Worm (Caenorhabditis elegans) whole organism, young adult: ENCODE measurements around the gene col-170.

Source experiments
- D2030.7 ChIP-seq: fragments of 200-800 bp; sonication (Bioruptor generic); IDR thresholded peaks from 2 replicates; pipeline ENCODE4 v1.3.6; 2022; ENCODE audit warnings: missing genetic modification reagents, missing genetic modification characterization, missing compliant biosample characterization
- F10E7.11 ChIP-seq: sonication (generic microtip); optimal IDR thresholded peaks from 2 replicates; lab custom pipeline; 2017; ENCODE audit warnings: mild to moderate bottlenecking, missing genetic modification characterization, moderate library complexity, missing compliant biosample characterization
- F22D6.2 ChIP-seq: sonication (generic microtip); optimal IDR thresholded peaks from 2 replicates; lab custom pipeline; 2016; ENCODE audit warnings: mild to moderate bottlenecking, missing genetic modification characterization, missing compliant biosample characterization
- F37B4.10 ChIP-seq: fragments of 200-800 bp; sonication (Bioruptor generic); IDR thresholded peaks from 2 replicates; pipeline ENCODE4 v1.3.6; 2022; ENCODE audit warnings: missing genetic modification characterization, missing compliant biosample characterization
- F55B11.4 ChIP-seq: sonication (generic microtip); optimal IDR thresholded peaks from 2 replicates; lab custom pipeline; 2016; ENCODE audit warnings: missing compliant biosample characterization, missing genetic modification characterization, borderline replicate concordance; ENCODE audit not compliant: insufficient read depth
- F57A8.1 ChIP-seq: fragments of 200-800 bp; sonication (Bioruptor generic); optimal IDR thresholded peaks from 2 replicates; lab custom pipeline; 2018; ENCODE audit warnings: mild to moderate bottlenecking, missing genetic modification characterization, moderate library complexity, missing compliant biosample characterization
- F57C9.4 ChIP-seq: sonication (generic microtip); optimal IDR thresholded peaks from 2 replicates; lab custom pipeline; 2017; ENCODE audit warnings: mild to moderate bottlenecking, missing genetic modification characterization, missing compliant biosample characterization
- Y53G8AR.9 ChIP-seq: fragments of 200-800 bp; sonication (Bioruptor generic); conservative IDR thresholded peaks from 2 replicates; pipeline ENCODE4 v1.3.6; 2022; ENCODE audit warnings: missing genetic modification reagents, missing genetic modification characterization, missing compliant biosample characterization
- Y79H2A.3 ChIP-seq: fragments of 200-800 bp; sonication (Bioruptor generic); conservative IDR thresholded peaks from 2 replicates; pipeline ENCODE4 v1.3.6; 2022; ENCODE audit warnings: missing genetic modification reagents, missing genetic modification characterization, missing compliant biosample characterization
- akir-1 ChIP-seq: fragments of 200-800 bp; sonication (Bioruptor generic); optimal IDR thresholded peaks from 2 replicates; lab custom pipeline; 2018; ENCODE audit warnings: mild to moderate bottlenecking, missing genetic modification characterization, moderate library complexity, missing compliant biosample characterization
- ama-1 ChIP-seq, 3 experiments: fragments of 150-350 bp in 1 of 3; sonication (generic microtip) in 2 of 3; optimal IDR thresholded peaks; 2 replicates each; lab custom pipeline; 2014 to 2018; ENCODE audit warnings: missing biosample characterization in 2 of 3, missing genetic modification characterization in 2 of 3, missing genetic modification reagents in 2 of 3
- cebp-1 ChIP-seq, 2 experiments: fragments of 200-800 bp in 1 of 2; sonication (Bioruptor generic) in 1 of 2; sonication (generic microtip) in 1 of 2; IDR thresholded peaks in 1 of 2; optimal IDR thresholded peaks in 1 of 2; 2 replicates each; pipeline versions ENCODE4 v1.3.6 to Lab custom; 2017 to 2022; ENCODE audit warnings: missing compliant biosample characterization in 2 of 2, missing genetic modification characterization in 2 of 2, mild to moderate bottlenecking in 1 of 2, missing genetic modification reagents in 1 of 2, moderate library complexity in 1 of 2
- egl-18 ChIP-seq: fragments of 200-800 bp; sonication (Bioruptor generic); IDR thresholded peaks from 2 replicates; pipeline ENCODE4 v1.3.6; 2022; ENCODE audit warnings: missing genetic modification reagents, missing genetic modification characterization, missing compliant biosample characterization
- egrh-3 ChIP-seq: fragments of 200-800 bp; sonication (Bioruptor generic); IDR thresholded peaks from 2 replicates; pipeline ENCODE4 v1.3.6; 2022; ENCODE audit warnings: missing genetic modification reagents, missing genetic modification characterization, missing compliant biosample characterization
- ets-4 ChIP-seq: fragments of 200-800 bp; sonication (Bioruptor generic); optimal IDR thresholded peaks from 2 replicates; lab custom pipeline; 2018; ENCODE audit warnings: mild to moderate bottlenecking, missing genetic modification characterization, missing compliant biosample characterization
- fkh-3 ChIP-seq: sonication (generic microtip); optimal IDR thresholded peaks from 2 replicates; lab custom pipeline; 2016; ENCODE audit warnings: mild to moderate bottlenecking, missing genetic modification characterization, missing compliant biosample characterization
- hlh-26 ChIP-seq: fragments of 200-800 bp; sonication (Bioruptor generic); conservative IDR thresholded peaks from 2 replicates; pipeline ENCODE4 v1.3.6; 2022; ENCODE audit warnings: missing genetic modification reagents, missing genetic modification characterization, missing compliant biosample characterization
- hmg-20 ChIP-seq: fragments of 200-800 bp; sonication (Bioruptor generic); IDR thresholded peaks from 2 replicates; pipeline ENCODE4 v1.3.6; 2022; ENCODE audit warnings: missing genetic modification reagents, missing genetic modification characterization, missing compliant biosample characterization
- lag-1 ChIP-seq: fragments of 200-800 bp; sonication (Bioruptor generic); IDR thresholded peaks from 2 replicates; pipeline ENCODE4 v1.3.6; 2022; ENCODE audit warnings: missing genetic modification reagents, missing genetic modification characterization, missing compliant biosample characterization
- let-607 ChIP-seq, 2 experiments: fragments of 200-800 bp in 1 of 2; sonication (Bioruptor generic) in 1 of 2; sonication (generic microtip) in 1 of 2; optimal IDR thresholded peaks; 2 replicates each; lab custom pipeline; 2016 to 2018; ENCODE audit warnings: mild to moderate bottlenecking in 2 of 2, missing compliant biosample characterization in 2 of 2, missing genetic modification characterization in 2 of 2, moderate library complexity in 2 of 2, missing genotype in 1 of 2
- lin-26 ChIP-seq: fragments of 200-800 bp; sonication (Bioruptor generic); IDR thresholded peaks from 2 replicates; pipeline ENCODE4 v1.3.6; 2022; ENCODE audit warnings: missing genetic modification reagents, missing genetic modification characterization, missing compliant biosample characterization
- lin-54 ChIP-seq: fragments of 200-800 bp; sonication (Bioruptor generic); optimal IDR thresholded peaks from 2 replicates; lab custom pipeline; 2018; ENCODE audit warnings: mild to moderate bottlenecking, missing genetic modification characterization, missing compliant biosample characterization
- madf-10 ChIP-seq: sonication (generic microtip); optimal IDR thresholded peaks from 2 replicates; lab custom pipeline; 2016; ENCODE audit warnings: mild to moderate bottlenecking, missing genetic modification characterization, missing compliant biosample characterization
- madf-3 ChIP-seq: fragments of 200-800 bp; sonication (Bioruptor generic); IDR thresholded peaks from 2 replicates; pipeline ENCODE4 v1.3.6; 2022; ENCODE audit warnings: missing genetic modification reagents, missing genetic modification characterization, missing compliant biosample characterization
- mel-28 ChIP-seq: sonication (generic microtip); optimal IDR thresholded peaks from 2 replicates; lab custom pipeline; 2016; ENCODE audit warnings: borderline replicate concordance, mild to moderate bottlenecking, missing genetic modification characterization, missing compliant biosample characterization
- mxl-1 ChIP-seq: sonication (generic microtip); optimal IDR thresholded peaks from 2 replicates; lab custom pipeline; 2016; ENCODE audit warnings: missing genetic modification characterization, missing compliant biosample characterization
- nhr-179 ChIP-seq: sonication (generic microtip); optimal IDR thresholded peaks from 2 replicates; lab custom pipeline; 2016; ENCODE audit warnings: mild to moderate bottlenecking, missing genetic modification characterization, missing compliant biosample characterization
- nhr-90 ChIP-seq: sonication (generic microtip); optimal IDR thresholded peaks from 2 replicates; lab custom pipeline; 2016; ENCODE audit warnings: missing genotype, mild to moderate bottlenecking, missing genetic modification characterization, missing compliant biosample characterization
- pbrm-1 ChIP-seq: fragments of 200-800 bp; sonication (Bioruptor generic); IDR thresholded peaks from 2 replicates; pipeline ENCODE4 v1.3.6; 2022; ENCODE audit warnings: missing genetic modification reagents, missing genetic modification characterization, missing compliant biosample characterization
- sdz-38 ChIP-seq: sonication (generic microtip); optimal IDR thresholded peaks from 2 replicates; lab custom pipeline; 2016; ENCODE audit warnings: missing genotype, missing genetic modification characterization, missing compliant biosample characterization
- sea-2 ChIP-seq: fragments of 200-800 bp; sonication (Bioruptor generic); IDR thresholded peaks from 2 replicates; pipeline ENCODE4 v1.3.6; 2022; ENCODE audit warnings: missing genetic modification characterization, missing compliant biosample characterization
- snpc-3.4 ChIP-seq: sonication (generic microtip); optimal IDR thresholded peaks from 2 replicates; lab custom pipeline; 2017; ENCODE audit warnings: missing genetic modification characterization, mild to moderate bottlenecking, missing compliant biosample characterization, antibody characterized with exemption, moderate library complexity, missing genotype, missing genetic modification reagents
- somi-1 ChIP-seq: fragments of 200-800 bp; sonication (Bioruptor generic); optimal IDR thresholded peaks from 2 replicates; lab custom pipeline; 2018; ENCODE audit warnings: mild to moderate bottlenecking, missing genetic modification characterization, missing compliant biosample characterization
- tlf-1 ChIP-seq: fragments of 200-800 bp; sonication (Bioruptor generic); optimal IDR thresholded peaks from 2 replicates; lab custom pipeline; 2018; ENCODE audit warnings: mild to moderate bottlenecking, missing genetic modification characterization, missing compliant biosample characterization
- zim-3 ChIP-seq: sonication (generic microtip); optimal IDR thresholded peaks from 2 replicates; lab custom pipeline; 2017; ENCODE audit warnings: mild to moderate bottlenecking, missing genetic modification characterization, moderate library complexity, missing compliant biosample characterization
- ztf-18 ChIP-seq: sonication (generic microtip); optimal IDR thresholded peaks from 2 replicates; lab custom pipeline; 2016; ENCODE audit warnings: missing genotype, mild to moderate bottlenecking, missing genetic modification characterization, missing compliant biosample characterization

The col-170 gene

DNA sequence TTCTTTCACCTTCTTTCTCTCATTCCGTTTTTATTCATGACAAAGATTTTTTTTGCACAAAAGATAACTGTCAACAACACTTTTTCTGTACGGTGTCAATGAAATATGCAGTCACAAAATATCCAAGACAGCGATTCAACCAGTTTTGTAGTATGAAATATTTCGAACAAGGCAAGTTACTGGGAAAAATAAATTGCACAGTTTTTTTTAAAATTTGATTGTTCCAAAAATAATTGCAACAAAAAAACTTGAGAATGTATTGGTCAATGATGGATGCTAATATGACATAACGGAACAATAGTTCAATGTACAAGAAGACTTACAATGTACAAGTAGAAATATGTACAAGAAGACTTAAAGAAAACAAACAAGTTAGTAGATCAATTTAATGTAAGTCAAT, 14.3 kb downstream of the col-170 start:
- TF ChIP-seq madf-3 = no peak
- no peak for TF ChIP-seq mxl-1
- TF ChIP-seq F10E7.11 (tag; lab: Kevin White, UChicago) = no peak
- no peak for TF ChIP-seq ets-4 (GFP tag; lab: Kevin White, UChicago)
- TF ChIP-seq pbrm-1 (GFP tag; lab: Robert Waterston, UW) = no peak
- TF ChIP-seq egrh-3 (GFP tag; lab: Robert Waterston, UW) = no peak
- TF ChIP-seq F22D6.2 (tag; lab: Kevin White, UChicago) = no peak
- no peak for TF ChIP-seq tlf-1 (GFP tag; lab: Kevin White, UChicago)
- TF ChIP-seq madf-10 (tag; lab: Kevin White, UChicago) = no peak
- no peak for TF ChIP-seq lin-26 (GFP tag; lab: Robert Waterston, UW)
- no peak for TF ChIP-seq nhr-179
- TF ChIP-seq F57C9.4 (tag; lab: Kevin White, UChicago) = no peak
- no peak for TF ChIP-seq sea-2 (GFP tag; lab: Robert Waterston, UW)
- no peak for TF ChIP-seq hmg-20 (GFP tag; lab: Robert Waterston, UW)
- no peak for TF ChIP-seq akir-1 (GFP tag; lab: Kevin White, UChicago)
- no peak for TF ChIP-seq lin-54 (GFP tag; lab: Kevin White, UChicago)
- TF ChIP-seq nhr-90 (tag; lab: Kevin White, UChicago) = no peak
- TF ChIP-seq sdz-38 (tag; lab: Kevin White, UChicago) = no peak
- no peak for TF ChIP-seq lag-1

DNA sequence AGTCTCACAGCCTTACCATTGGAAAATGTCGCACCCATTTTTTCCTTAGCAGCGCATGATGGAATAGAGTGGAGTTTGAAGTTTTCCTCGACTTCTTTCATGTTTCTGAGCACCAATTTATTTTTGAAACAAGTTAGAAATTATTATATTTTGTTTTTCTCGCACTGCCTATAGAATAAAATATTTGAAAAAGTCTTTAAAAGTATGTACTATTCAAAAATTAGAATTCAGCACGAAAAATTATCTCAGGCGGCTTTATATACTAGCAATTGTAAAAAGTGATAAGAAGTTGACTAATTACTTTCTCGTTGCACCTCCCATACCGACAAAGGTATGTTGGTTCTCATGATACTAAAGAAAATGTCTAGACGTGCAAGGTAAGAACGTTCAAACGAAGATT, 15.5 kb downstream of the col-170 start, which contains the start of gene C03B1.9:
Gene C03B1.9 (minus strand): TSS at position 101 of the 400 bp plus-strand sequence.
- no peak for TF ChIP-seq somi-1 (GFP tag; lab: Kevin White, UChicago)
- no peak for TF ChIP-seq zim-3 (tag; lab: Kevin White, UChicago)
- TF ChIP-seq Y53G8AR.9 = no peak
- TF ChIP-seq snpc-3.4 (tag; lab: Kevin White, UChicago) = no peak
- TF ChIP-seq mel-28 (tag; lab: Kevin White, UChicago) = no peak

DNA sequence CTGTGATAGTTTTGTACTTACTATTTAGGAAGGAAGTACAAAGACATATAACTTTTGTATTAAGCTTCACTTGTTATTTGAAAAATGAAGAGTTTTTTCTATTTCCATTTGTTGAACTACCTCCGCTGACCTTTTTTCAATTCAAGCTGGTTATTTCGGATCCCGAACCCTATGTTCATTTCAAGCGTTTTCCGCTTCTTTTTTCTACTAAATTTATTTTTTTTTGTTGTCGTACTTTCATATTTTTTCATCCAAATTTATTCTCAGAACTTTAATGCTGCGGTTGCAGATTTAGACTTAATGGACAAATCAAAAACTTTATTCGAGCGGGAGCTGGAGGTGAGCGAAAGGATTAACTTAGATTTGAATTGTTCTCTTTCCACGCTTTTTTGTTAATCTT, 18.5 kb downstream of the col-170 start, which contains the start of gene C03B1.6:
Gene C03B1.6 (plus strand): TSS at position 301 of the 400 bp plus-strand sequence.
- TF ChIP-seq Y79H2A.3 = no peak
- TF ChIP-seq ztf-18 = no peak
- no peak for TF ChIP-seq D2030.7 (GFP tag; lab: Robert Waterston, UW)
- TF ChIP-seq sdz-38 (tag; lab: Kevin White, UChicago) = no peak
- TF ChIP-seq ama-1 (optimal IDR thresholded peaks at IDR 0.05; lab: Kevin White, UChicago) = no peak
- TF ChIP-seq ama-1 (GFP tag; optimal IDR thresholded peaks at IDR 0.05; lab: Kevin White, UChicago) = no peak
- TF ChIP-seq F57A8.1 = no peak
- no peak for TF ChIP-seq egl-18 (GFP tag; lab: Robert Waterston, UW)
- no peak for TF ChIP-seq sea-2 (GFP tag; lab: Robert Waterston, UW)
- no peak for TF ChIP-seq F55B11.4
- TF ChIP-seq fkh-3 (tag; lab: Kevin White, UChicago) = no peak
- no peak for TF ChIP-seq cebp-1 (GFP tag; IDR thresholded peaks at IDR 0.05; lab: Robert Waterston, UW)
- no peak for TF ChIP-seq cebp-1 (tag; optimal IDR thresholded peaks at IDR 0.05; lab: Kevin White, UChicago)
- no peak for TF ChIP-seq madf-3
- TF ChIP-seq, all 124 proteins: peak for 0

DNA sequence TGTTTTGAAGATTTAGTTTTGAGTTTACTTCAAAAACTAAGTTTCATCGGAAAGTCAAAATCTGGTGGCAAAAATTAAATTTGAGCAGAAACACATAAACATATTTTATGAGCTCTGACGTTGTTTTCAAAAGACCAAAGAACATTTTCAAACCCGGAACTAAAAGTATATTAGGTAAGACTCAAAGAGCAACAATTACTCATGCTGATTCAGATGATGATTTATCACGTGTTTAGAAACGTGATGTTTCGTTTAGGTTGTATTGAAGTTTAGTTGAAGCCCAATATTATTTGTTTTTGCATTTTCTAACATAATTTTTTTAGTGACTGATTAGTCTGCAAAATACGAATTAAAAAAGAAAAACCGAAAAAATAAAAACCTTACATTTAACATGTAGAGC, 22.3 kb downstream of the col-170 start:
- TF ChIP-seq let-607 (tag; optimal IDR thresholded peaks at IDR 0.05; lab: Kevin White, UChicago) (no peak), egrh-3 (GFP tag; lab: Robert Waterston, UW) (no peak), hmg-20 (GFP tag; lab: Robert Waterston, UW) (no peak), hlh-26 (GFP tag; lab: Robert Waterston, UW) (no peak), F37B4.10 (GFP tag; lab: Robert Waterston, UW) (no peak), cebp-1 (GFP tag; IDR thresholded peaks at IDR 0.05; lab: Robert Waterston, UW) (no peak), cebp-1 (tag; optimal IDR thresholded peaks at IDR 0.05; lab: Kevin White, UChicago) (no peak)
